Fruit fly (Drosophila melanogaster) whole organism, adult: ENCODE results near the gene CG11052.

ENCODE experiments used
- CG33017 ChIP-seq: fragments of 200-800 bp; sonication (Bioruptor generic); optimal IDR thresholded peaks from 2 replicates; lab custom pipeline; 2018; ENCODE audit warnings: missing biosample characterization, mild to moderate bottlenecking, missing genetic modification characterization, moderate library complexity
- bab1 ChIP-seq: fragments of 200-800 bp; sonication (Bioruptor generic); optimal IDR thresholded peaks from 3 replicates; lab custom pipeline; 2019; ENCODE audit warnings: missing biosample characterization, mild to moderate bottlenecking, missing genetic modification characterization, moderate library complexity
- cic ChIP-seq: fragments of 200-800 bp; sonication (Bioruptor generic); optimal IDR thresholded peaks from 2 replicates; lab custom pipeline; 2017; ENCODE audit warnings: missing biosample characterization, mild to moderate bottlenecking, missing genetic modification characterization, moderate library complexity
- kay ChIP-seq: fragments of 200-800 bp; sonication (Bioruptor generic); peaks from one replicate; lab custom pipeline; 2016; ENCODE audit warnings: missing biosample characterization, missing genetic modification characterization, borderline replicate concordance
- pad ChIP-seq: fragments of 200-800 bp; sonication (Bioruptor generic); optimal IDR thresholded peaks from 3 replicates; lab custom pipeline; 2017; ENCODE audit warnings: missing biosample characterization, missing genetic modification characterization, mild to moderate bottlenecking, moderate library complexity, missing genetic modification reagents
- tj ChIP-seq: fragments of 200-800 bp; sonication (Bioruptor generic); optimal IDR thresholded peaks from 3 replicates; lab custom pipeline; 2017; ENCODE audit warnings: missing biosample characterization, mild to moderate bottlenecking, missing genetic modification characterization, moderate library complexity

DNA sequence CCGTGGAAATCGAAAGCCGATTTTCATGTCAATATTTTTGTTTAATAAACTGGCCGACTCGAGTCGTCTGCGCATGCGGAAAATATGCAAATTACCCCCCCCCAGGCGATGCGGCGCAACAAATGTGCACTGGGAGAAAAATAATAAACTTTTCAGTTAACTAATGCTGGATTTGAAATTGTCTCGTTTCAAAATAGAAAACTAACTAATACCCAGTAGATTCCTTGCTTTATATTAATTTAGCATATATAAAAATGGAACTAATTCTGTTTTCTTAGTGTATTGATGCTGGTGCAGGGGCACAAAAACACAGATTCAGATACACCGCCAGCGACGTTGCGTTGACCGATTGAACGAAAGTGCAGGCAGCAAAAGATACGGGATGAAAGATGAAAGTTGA, 28.8 kb upstream of the CG11052 start:
- TF ChIP-seq CG33017 (tag; lab: Kevin White, UChicago) (no peak), tj (GFP tag; lab: Kevin White, UChicago) (no peak), bab1 (GFP tag; lab: Kevin White, UChicago) (no peak), kay (GFP tag; lab: Kevin White, UChicago) (no peak), pad (GFP tag; lab: Kevin White, UChicago) (no peak), cic (GFP tag; lab: Kevin White, UChicago) (no peak)
